Fruit fly (Drosophila melanogaster): Measurements from ENCODE around the gene Osi19.

DNA sequence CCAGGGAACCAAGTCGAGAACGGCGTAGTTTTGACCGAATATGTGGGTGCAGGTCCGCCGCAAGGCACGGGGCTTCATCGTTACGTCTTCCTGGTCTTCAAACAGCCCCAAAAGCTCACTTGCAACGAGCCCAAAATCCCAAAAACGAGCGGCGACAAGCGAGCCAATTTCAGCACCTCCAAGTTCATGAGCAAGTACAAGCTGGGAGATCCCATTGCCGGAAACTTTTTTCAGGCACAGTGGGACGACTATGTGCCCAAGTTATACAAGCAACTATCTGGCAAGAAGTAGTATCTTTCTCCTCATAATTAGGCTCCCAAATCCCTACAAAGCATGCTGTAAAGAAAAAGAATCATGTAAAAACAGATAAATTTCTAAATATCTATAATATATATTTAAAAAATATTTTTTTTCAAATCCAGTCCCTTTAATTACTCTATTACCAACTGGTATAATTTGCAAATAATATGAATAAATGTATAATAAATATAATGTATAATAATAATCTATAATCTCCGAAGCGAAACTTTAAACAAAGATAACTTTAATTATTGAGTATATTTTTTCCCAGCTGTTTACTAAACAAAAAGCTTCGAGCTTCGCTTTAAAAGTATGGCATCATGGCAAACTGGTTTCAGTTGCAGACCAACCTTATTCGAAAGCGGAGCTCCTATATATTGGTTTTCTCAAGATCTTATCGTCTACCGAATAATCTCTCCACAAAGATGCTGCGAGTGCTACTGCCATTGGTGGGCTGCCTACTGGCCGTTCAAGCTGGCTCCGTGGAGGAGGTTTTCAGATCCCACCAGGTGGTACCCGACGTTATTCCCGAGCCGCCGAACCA is 8.5 kb downstream of the Osi19 start, which contains the start of gene CG17919:
- TF ChIP-seq CG8478 (optimal IDR thresholded peaks at IDR 0.05) (no peak), pan (optimal IDR thresholded peaks at IDR 0.05) (no peak), psq (optimal IDR thresholded peaks at IDR 0.05) (no peak), Dll (optimal IDR thresholded peaks at IDR 0.05) (no peak), usp (GFP tag; optimal IDR thresholded peaks at IDR 0.05) (no peak)
